Fruit fly (Drosophila melanogaster): ENCODE measurements around the gene CtsK1.

- TF ChIP-seq Neu2 (GFP tag; optimal IDR thresholded peaks at IDR 0.05; ENCODE audit: borderline replicate concordance) (no peak), CG8478 (optimal IDR thresholded peaks at IDR 0.05) (no peak), kay (GFP tag; optimal IDR thresholded peaks at IDR 0.05) (no peak), CG10274 (GFP tag; optimal IDR thresholded peaks at IDR 0.05) (no peak), ac (GFP tag; optimal IDR thresholded peaks at IDR 0.05) (no peak), MBD-R2 (GFP tag; IDR thresholded peaks at IDR 0.05) (no peak)
These were observed 12.7 kb downstream of the CtsK1 start for dm6 chr3L:14006704-14007126.

Measured in whole organism, embryonic.